Fruit fly (Drosophila melanogaster): ENCODE data around the gene CG9951.
A peak's percentile ranks its signal among the peaks of the same experiment; 100 is the strongest.

Gene CG9951

dm6 chr3L:16910466-16910865 is 47.5 kb downstream of the CG9951 start:
- TF ChIP-seq HLHmδ (GFP tag; optimal IDR thresholded peaks at IDR 0.05) (no peak), D19A (tag; optimal IDR thresholded peaks at IDR 0.05) (no peak), CG12391 (tag; optimal IDR thresholded peaks at IDR 0.05) (no peak), sr (GFP tag; IDR thresholded peaks at IDR 0.05) (peak; percentile 60; the same call in 1 of the 3 replicates), MTF-1 (GFP tag; optimal IDR thresholded peaks at IDR 0.05; ENCODE audit: borderline replicate concordance) (peak; percentile 99), sd (tag; optimal IDR thresholded peaks at IDR 0.05) (peak; percentile 61), klu (GFP tag; IDR thresholded peaks at IDR 0.05) (no peak), ci (GFP tag; IDR thresholded peaks at IDR 0.05) (no peak), CG12769 (tag; optimal IDR thresholded peaks at IDR 0.05) (peak; percentile 33), Deaf1 (tag; optimal IDR thresholded peaks at IDR 0.05) (peak; percentile 30), CG12744 (GFP tag; optimal IDR thresholded peaks at IDR 0.05) (no peak), lola (GFP tag; optimal IDR thresholded peaks at IDR 0.05) (no peak), CG10543 (GFP tag; optimal IDR thresholded peaks at IDR 0.05) (peak; percentile 32), CG3838 (GFP tag; optimal IDR thresholded peaks at IDR 0.05) (no peak), lilli (GFP tag; optimal IDR thresholded peaks at IDR 0.05) (no peak), lab (GFP tag; optimal IDR thresholded peaks at IDR 0.05) (no peak), row (GFP tag; IDR thresholded peaks at IDR 0.05) (no peak), br (optimal IDR thresholded peaks at IDR 0.05) (no peak), TFAM (GFP tag; optimal IDR thresholded peaks at IDR 0.05) (no peak), CG4404 (GFP tag; IDR thresholded peaks at IDR 0.05) (peak; percentile 9; the same call in 1 of the 2 replicates), B-H2 (GFP tag; optimal IDR thresholded peaks at IDR 0.05) (no peak), CG2199 (GFP tag; IDR thresholded peaks at IDR 0.05) (0 out of 3 replicates have a peak, but pooled peaks have one; percentile 19)

- TF ChIP-seq seq (GFP tag; IDR thresholded peaks at IDR 0.05) = no peak
- no peak for TF ChIP-seq CG8290 (GFP tag; optimal IDR thresholded peaks at IDR 0.05)
- peak in 1 of 2 experiments; percentile 39 for TF ChIP-seq CG8290 (tag; optimal IDR thresholded peaks at IDR 0.05)
- peak; percentile 42 for TF ChIP-seq CG12769 (tag; optimal IDR thresholded peaks at IDR 0.05)
- TF ChIP-seq Med (GFP tag) = peak; percentile 3
- peak; percentile 51 for TF ChIP-seq Deaf1 (tag; optimal IDR thresholded peaks at IDR 0.05)
- TF ChIP-seq Pdp1 (GFP tag; optimal IDR thresholded peaks at IDR 0.05) = peak in 1 of 2 experiments; percentile 33
- no peak for TF ChIP-seq org-1 (GFP tag; optimal IDR thresholded peaks at IDR 0.05)
- TF ChIP-seq dpn (GFP tag; optimal IDR thresholded peaks at IDR 0.05) = no peak
These were observed 51.1 kb downstream of the CG9951 start for dm6 chr3L:16914113-16914512.

Measured in whole organism, embryonic.